Worm (Caenorhabditis elegans) whole organism, L2 larva: ENCODE measurements around the gene C35D10.3.

Experiments
- egl-27 ChIP-seq: sonication (generic microtip); optimal IDR thresholded peaks from 3 replicates; lab custom pipeline; 2017; ENCODE audit warnings: missing biosample characterization, missing genetic modification reagents, missing genetic modification characterization
- fos-1 ChIP-seq: fragments of 150-350 bp; optimal IDR thresholded peaks from 2 replicates; lab custom pipeline; 2014; ENCODE audit warnings: missing biosample characterization, missing genetic modification characterization
- nhr-12 ChIP-seq: fragments of 150-350 bp; optimal IDR thresholded peaks from 2 replicates; lab custom pipeline; 2014; ENCODE audit warnings: missing biosample characterization, missing genetic modification characterization
- snpc-4 ChIP-seq: fragments of 150-350 bp; optimal IDR thresholded peaks from 2 replicates; lab custom pipeline; 2014; ENCODE audit warnings: missing biosample characterization, missing genetic modification characterization

- no peak for TF ChIP-seq egl-27 (tag; lab: Kevin White, UChicago)
- TF ChIP-seq nhr-12 (tag; lab: Kevin White, UChicago) = no peak
- TF ChIP-seq fos-1 (tag; lab: Kevin White, UChicago) = peak; percentile 29
- TF ChIP-seq snpc-4 (tag; lab: Kevin White, UChicago) = peak; percentile 13
Observed at ce11 chrIII:4917960-4918712, 49.4 kb downstream of the C35D10.3 start, which contains the start of gene rpb-8.
